Worm (Caenorhabditis elegans): Measurements from ENCODE around the gene F56D6.23.
A peak's percentile ranks its signal among the peaks of the same experiment; 100 is the strongest.

Gene F56D6.23

ce11 chrIV:3917405-3917804 is 855 bp upstream of the F56D6.23 start, which contains the start of gene F56D6.14:
TSS of gene F56D6.14 (plus strand) at chrIV:3917705.
- TF ChIP-seq ZK546.5 (tag; optimal IDR thresholded peaks at IDR 0.05) (no peak), hmg-1.1 (GFP tag; IDR thresholded peaks at IDR 0.05) (no peak), R02D3.7 (tag; optimal IDR thresholded peaks at IDR 0.05) (no peak), lsy-2 (tag; optimal IDR thresholded peaks at IDR 0.05) (no peak), nhr-111 (GFP tag; optimal IDR thresholded peaks at IDR 0.05) (no peak), unc-62 (GFP tag; optimal IDR thresholded peaks at IDR 0.05 in 1 of 2) (peak in 1 of 2 experiments; percentile 73), unc-62 (tag; optimal IDR thresholded peaks at IDR 0.05) (no peak), spr-3 (GFP tag; optimal IDR thresholded peaks at IDR 0.05) (no peak)

DNA sequence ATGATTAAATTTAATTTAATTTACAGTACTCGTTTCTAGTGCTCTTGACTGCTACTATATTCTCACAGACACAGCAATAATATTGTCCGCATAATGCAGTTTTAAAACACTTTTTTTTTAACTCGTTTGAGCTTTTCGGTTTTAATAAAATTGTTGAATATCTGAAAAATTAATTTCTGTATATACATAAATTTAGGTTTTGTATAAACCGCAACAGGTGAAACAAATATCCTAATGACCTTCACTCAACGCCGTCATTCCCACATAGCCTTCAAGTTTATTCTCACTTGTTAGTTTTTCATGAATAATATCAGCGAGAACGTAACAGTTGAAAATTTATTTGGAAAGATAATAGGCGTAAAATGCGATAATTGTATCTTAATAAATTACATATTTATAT is 1.2 kb downstream of the F56D6.23 start, which contains the start of gene srz-19:
Gene srz-19 (plus strand): TSS at position 301 of the 400 bp plus-strand sequence.
- TF ChIP-seq snpc-1.2 (GFP tag; IDR thresholded peaks at IDR 0.05) (no peak), Y5F2A.4 (GFP tag; optimal IDR thresholded peaks at IDR 0.05) (no peak), nhr-42 (GFP tag; IDR thresholded peaks at IDR 0.05) (no peak), tag-97 (GFP tag; IDR thresholded peaks at IDR 0.05) (no peak), nhr-76 (tag; optimal IDR thresholded peaks at IDR 0.05) (no peak), nhr-41 (GFP tag; IDR thresholded peaks at IDR 0.05) (no peak), cey-2 (tag; optimal IDR thresholded peaks at IDR 0.05; ENCODE audit: borderline replicate concordance, insufficient read depth) (no peak), ztf-7 (tag; optimal IDR thresholded peaks at IDR 0.05) (no peak), set-16 (GFP tag; IDR thresholded peaks at IDR 0.05) (no peak), Y105C5A.15 (GFP tag; IDR thresholded peaks at IDR 0.05) (no peak)

ce11 chrIV:3921898-3922297 is 3.6 kb downstream of the F56D6.23 start, which contains the start of gene clec-67:
TSS of gene clec-67 (plus strand) at chrIV:3922165.
- TF ChIP-seq vab-7 (GFP tag; IDR thresholded peaks at IDR 0.05) (no peak), snpc-4 (tag; optimal IDR thresholded peaks at IDR 0.05) (no peak), ztf-11 (tag; optimal IDR thresholded peaks at IDR 0.05) (no peak), pha-4 (GFP tag; IDR thresholded peaks at IDR 0.05) (no peak), pha-4 (tag; optimal IDR thresholded peaks at IDR 0.05) (no peak), pqm-1 (tag; optimal IDR thresholded peaks at IDR 0.05) (peak; percentile 78), zip-11 (GFP tag; IDR thresholded peaks at IDR 0.05) (no peak), jun-1 (tag; optimal IDR thresholded peaks at IDR 0.05) (no peak), nhr-76 (tag; optimal IDR thresholded peaks at IDR 0.05) (no peak), nhr-102 (tag; optimal IDR thresholded peaks at IDR 0.05) (no peak), attf-4 (tag; optimal IDR thresholded peaks at IDR 0.05) (no peak), spr-1 (tag; optimal IDR thresholded peaks at IDR 0.05) (no peak), dve-1 (tag; optimal IDR thresholded peaks at IDR 0.05; ENCODE audit: insufficient read depth) (no peak), F26F4.8 (GFP tag; conservative IDR thresholded peaks at IDR 0.05) (no peak), nhr-41 (GFP tag; IDR thresholded peaks at IDR 0.05) (no peak), saeg-2 (GFP tag; IDR thresholded peaks at IDR 0.05) (no peak), egl-43 (GFP tag; IDR thresholded peaks at IDR 0.05) (no peak), zip-2 (tag; optimal IDR thresholded peaks at IDR 0.05) (no peak), php-3 (GFP tag; IDR thresholded peaks at IDR 0.05) (no peak), ztf-7 (tag; optimal IDR thresholded peaks at IDR 0.05) (no peak), arid-1 (GFP tag; conservative IDR thresholded peaks at IDR 0.05) (no peak), nhr-42 (GFP tag; IDR thresholded peaks at IDR 0.05) (no peak), nhr-77 (tag; optimal IDR thresholded peaks at IDR 0.05) (peak; percentile 9), unc-62 (GFP tag; optimal IDR thresholded peaks at IDR 0.05 in 1 of 2) (no peak), unc-62 (tag; optimal IDR thresholded peaks at IDR 0.05) (no peak), cey-2 (tag; optimal IDR thresholded peaks at IDR 0.05; ENCODE audit: borderline replicate concordance, insufficient read depth) (no peak), mdt-29 (GFP tag; IDR thresholded peaks at IDR 0.05) (no peak), D1046.2 (GFP tag; IDR thresholded peaks at IDR 0.05) (no peak), tag-97 (GFP tag; IDR thresholded peaks at IDR 0.05) (no peak), lsy-2 (tag; optimal IDR thresholded peaks at IDR 0.05) (no peak), Y48G9A.11 (GFP tag; IDR thresholded peaks at IDR 0.05) (no peak), hlh-11 (tag; optimal IDR thresholded peaks at IDR 0.05) (peak; percentile 58), Y105C5A.15 (GFP tag; IDR thresholded peaks at IDR 0.05) (no peak), dpl-1 (GFP tag; optimal IDR thresholded peaks at IDR 0.05) (no peak), gei-8 (GFP tag; optimal IDR thresholded peaks at IDR 0.05) (no peak), daf-16 (GFP tag; optimal IDR thresholded peaks at IDR 0.05) (no peak), daf-16 (tag; optimal IDR thresholded peaks at IDR 0.05) (peak; percentile 57), F10B5.3 (tag; optimal IDR thresholded peaks at IDR 0.05) (no peak), lim-7 (GFP tag; IDR thresholded peaks at IDR 0.05) (no peak), F37D6.2 (tag; optimal IDR thresholded peaks at IDR 0.05) (no peak)

Measured in whole organism, L4 larva.